Worm (Caenorhabditis elegans): ENCODE data around the gene col-121.

ce11 chrIV:9444417-9445026 is 48.5 kb upstream of the col-121 start:
- TF ChIP-seq him-1 (tag; optimal IDR thresholded peaks at IDR 0.05) (peak; percentile 78), W03F9.2 (tag; optimal IDR thresholded peaks at IDR 0.05) (peak; percentile 87), dao-5 (tag; optimal IDR thresholded peaks at IDR 0.05) (no peak)
